Worm (Caenorhabditis elegans): Measurements from ENCODE around the gene C07A9.13.

DNA sequence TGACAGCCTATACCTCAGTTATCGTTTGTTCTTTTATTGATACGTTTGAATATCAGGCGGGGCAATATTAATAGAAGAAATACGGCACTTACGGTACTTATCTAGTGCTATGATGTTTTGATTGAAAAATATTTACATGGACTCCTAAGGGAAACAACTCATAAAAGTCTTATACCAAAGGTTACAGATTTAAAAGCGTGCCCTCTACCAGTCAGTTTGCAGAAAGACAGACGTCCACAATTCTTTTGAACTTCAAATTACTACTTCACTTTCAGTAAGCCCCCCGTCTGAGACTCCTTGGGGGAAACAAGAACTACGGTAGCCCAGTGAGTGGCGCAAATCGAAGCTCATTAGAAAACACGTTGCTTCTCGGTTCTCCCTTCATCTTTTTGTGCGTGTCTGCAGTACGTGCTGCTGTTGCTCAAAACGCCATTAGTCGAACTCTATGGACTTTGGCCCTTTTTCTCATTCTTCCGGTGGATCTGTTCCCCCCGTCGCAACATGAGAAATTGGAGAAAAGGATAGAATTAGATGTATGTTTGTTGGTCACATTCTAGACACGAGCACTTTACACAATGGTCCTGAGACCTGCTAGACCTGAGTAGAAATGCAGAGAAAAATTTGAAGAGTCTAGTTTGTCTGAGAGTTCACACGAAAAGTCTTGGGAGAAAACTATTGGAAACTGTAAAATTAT is 18.7 kb downstream of the C07A9.13 start:
- no peak for TF ChIP-seq F13C5.2 (tag; optimal IDR thresholded peaks at IDR 0.05)
- TF ChIP-seq tbx-11 (GFP tag; IDR thresholded peaks at IDR 0.05) = no peak
- no peak for TF ChIP-seq ama-1 (optimal IDR thresholded peaks at IDR 0.05)
- TF ChIP-seq flt-1 (GFP tag; IDR thresholded peaks at IDR 0.05) = no peak
- no peak for TF ChIP-seq hmg-4 (GFP tag; optimal IDR thresholded peaks at IDR 0.05)
- no peak for TF ChIP-seq tra-4 (tag; optimal IDR thresholded peaks at IDR 0.05)
- no peak for TF ChIP-seq sea-1 (GFP tag; conservative IDR thresholded peaks at IDR 0.05)
- no peak for TF ChIP-seq ets-7 (tag; optimal IDR thresholded peaks at IDR 0.05)
- no peak for TF ChIP-seq ceh-36 (tag; optimal IDR thresholded peaks at IDR 0.05)
- TF ChIP-seq pes-1 (GFP tag; IDR thresholded peaks at IDR 0.05) = no peak
- TF ChIP-seq aly-1 (tag; optimal IDR thresholded peaks at IDR 0.05) = no peak
